Worm (Caenorhabditis elegans) whole organism, L1 larva: ENCODE data around the gene nhr-56.

ENCODE experiments used
- aha-1 ChIP-seq: fragments of 150-350 bp; optimal IDR thresholded peaks from 2 replicates; lab custom pipeline; 2014; ENCODE audit warnings: missing biosample characterization, missing genetic modification characterization
- aly-2 ChIP-seq: fragments of 150-350 bp; optimal IDR thresholded peaks from 2 replicates; lab custom pipeline; 2014; ENCODE audit warnings: missing biosample characterization, missing genetic modification characterization
- elt-2 ChIP-seq: sonication (generic microtip); optimal IDR thresholded peaks from 2 replicates; lab custom pipeline; 2016; ENCODE audit warnings: missing genetic modification characterization, mild to moderate bottlenecking, inconsistent platforms, missing compliant biosample characterization, missing genetic modification reagents
- nhr-76 ChIP-seq: sonication (generic microtip); optimal IDR thresholded peaks from 2 replicates; lab custom pipeline; 2017; ENCODE audit warnings: missing biosample characterization, missing genetic modification characterization
- unc-62 ChIP-seq: fragments of 150-350 bp; optimal IDR thresholded peaks from 2 replicates; lab custom pipeline; 2014; ENCODE audit warnings: missing biosample characterization, missing genetic modification reagents, missing genetic modification characterization
- ztf-11 ChIP-seq, 2 experiments: sonication (generic microtip); optimal IDR thresholded peaks; 2 replicates each; lab custom pipeline; 2016 to 2017; ENCODE audit warnings: missing genetic modification characterization in 2 of 2, missing biosample characterization in 1 of 2, missing compliant biosample characterization in 1 of 2

DNA sequence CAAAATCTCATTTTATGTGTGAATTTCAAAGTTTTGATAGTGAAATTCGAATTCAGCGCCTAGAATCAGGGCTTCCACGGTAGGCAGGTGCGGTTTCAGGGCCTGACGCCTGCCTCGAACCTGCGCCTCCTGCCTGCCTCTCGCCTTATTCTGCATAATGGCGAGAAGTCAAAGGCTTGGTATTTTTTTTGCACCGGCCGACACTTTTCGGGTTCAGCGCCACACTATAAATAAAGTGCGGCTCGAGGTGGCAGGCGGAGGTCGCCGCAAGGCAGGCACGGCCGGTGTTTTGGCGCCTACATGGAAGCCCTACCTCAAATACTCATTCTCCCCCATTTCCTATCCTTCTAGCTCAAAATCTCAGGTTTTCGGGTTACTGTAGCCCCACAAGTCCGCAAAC is 18.4 kb upstream of the nhr-56 start:
- TF ChIP-seq unc-62 (GFP tag; lab: Kevin White, UChicago) = no peak
- no peak for TF ChIP-seq ztf-11 (tag; optimal IDR thresholded peaks at IDR 0.05; lab: Kevin White, UChicago)
- no peak for TF ChIP-seq aha-1
- TF ChIP-seq nhr-76 = no peak
- TF ChIP-seq aly-2 = no peak
- no peak for TF ChIP-seq elt-2
